Worm (Caenorhabditis elegans): Measurements from ENCODE around the gene K07E3.2.

DNA sequence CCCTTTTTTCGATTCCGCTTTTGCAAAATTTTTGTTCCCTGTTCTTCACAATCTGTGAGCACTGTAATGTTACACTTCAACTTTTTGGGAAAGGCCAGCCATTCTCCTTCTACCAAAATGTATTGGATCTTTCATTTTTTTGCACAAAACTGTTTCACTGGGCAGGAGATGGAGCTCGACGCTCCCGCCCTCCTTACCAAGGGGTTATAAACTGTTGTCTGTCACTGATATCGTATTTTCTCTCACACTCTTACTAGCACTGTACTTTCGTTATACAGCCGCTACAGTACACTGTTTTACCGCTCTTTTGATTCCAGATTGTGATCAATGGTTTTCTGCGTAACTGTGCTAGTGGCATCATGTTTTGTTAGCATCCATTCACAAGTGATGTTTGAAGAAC lies 26.4 kb upstream of the K07E3.2 start, which contains the start of gene C46F2.1:
- TF ChIP-seq ama-1 (optimal IDR thresholded peaks at IDR 0.05), result no peak
- TF ChIP-seq ets-4 (tag; optimal IDR thresholded peaks at IDR 0.05), result no peak
- TF ChIP-seq zip-5 (tag; optimal IDR thresholded peaks at IDR 0.05), result no peak
- TF ChIP-seq nhr-232 (tag; optimal IDR thresholded peaks at IDR 0.05), result no peak
- no peak for TF ChIP-seq elt-2 (tag; optimal IDR thresholded peaks at IDR 0.05)
